Fruit fly (Drosophila melanogaster): ENCODE data around the gene CG7208.
A peak's percentile ranks its signal among the peaks of the same experiment; 100 is the strongest.

CG7208 gene

DNA sequence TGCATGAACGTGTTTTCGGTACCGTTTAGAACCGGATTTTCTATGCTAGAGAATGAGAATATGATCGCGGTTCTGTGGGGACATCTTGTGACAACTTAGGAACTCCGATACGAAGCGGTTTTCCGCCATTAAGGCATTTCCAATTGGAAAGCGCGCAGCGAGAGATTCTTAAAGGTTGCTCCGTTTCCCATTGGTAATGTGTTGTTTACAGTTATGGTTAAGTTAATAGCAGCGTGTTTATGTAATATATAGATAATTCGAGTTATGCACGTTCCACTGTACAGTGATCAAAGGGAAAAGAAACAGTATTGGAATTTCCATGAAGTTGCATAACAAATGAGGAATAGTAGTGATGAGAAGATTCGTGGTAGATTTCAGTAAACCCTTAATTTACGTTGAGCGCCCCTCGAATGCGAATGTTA, 16.6 kb downstream of the CG7208 start (continued):
- TF ChIP-seq Camta (GFP tag; optimal IDR thresholded peaks at IDR 0.05) (no peak), gsb-n (tag; optimal IDR thresholded peaks at IDR 0.05) (no peak), Sry-δ (GFP tag; optimal IDR thresholded peaks at IDR 0.05) (no peak), lmd (GFP tag; IDR thresholded peaks at IDR 0.05) (0 out of 2 replicates have a peak, but pooled peaks have one; percentile 14), sug (tag; optimal IDR thresholded peaks at IDR 0.05) (no peak), CG14050 (GFP tag; IDR thresholded peaks at IDR 0.05) (no peak), CG17186 (GFP tag; optimal IDR thresholded peaks at IDR 0.05) (no peak), kah (GFP tag; optimal IDR thresholded peaks at IDR 0.05) (no peak), Trl (optimal IDR thresholded peaks at IDR 0.05) (no peak), Trl (GFP tag; optimal IDR thresholded peaks at IDR 0.05) (no peak), CG12942 (GFP tag; optimal IDR thresholded peaks at IDR 0.05) (no peak), Ets65A (GFP tag) (no peak), Elba2 (GFP tag; optimal IDR thresholded peaks at IDR 0.05) (peak; percentile 61), CG2199 (GFP tag; IDR thresholded peaks at IDR 0.05) (peak; percentile 81; the same call in 2 of the 3 replicates), D19A (tag; optimal IDR thresholded peaks at IDR 0.05) (peak; percentile 14), CG43689 (GFP tag; IDR thresholded peaks at IDR 0.05) (no peak), CG4328 (GFP tag; optimal IDR thresholded peaks at IDR 0.05) (no peak), Pdp1 (GFP tag; optimal IDR thresholded peaks at IDR 0.05) (peak; percentile 10 to 87), sens (GFP tag) (peak; percentile 79), Drgx (GFP tag; IDR thresholded peaks at IDR 0.05) (0 out of 2 replicates have a peak, but pooled peaks have one; percentile 30), CG15479 (GFP tag; optimal IDR thresholded peaks at IDR 0.05) (no peak), CG18764 (GFP tag; optimal IDR thresholded peaks at IDR 0.05) (no peak), CG13894 (tag; optimal IDR thresholded peaks at IDR 0.05) (no peak), CG18011 (GFP tag; optimal IDR thresholded peaks at IDR 0.05) (no peak), CG8924 (tag; optimal IDR thresholded peaks at IDR 0.05) (no peak), CG12391 (tag; optimal IDR thresholded peaks at IDR 0.05) (peak; percentile 4), CG3065 (GFP tag; optimal IDR thresholded peaks at IDR 0.05) (no peak), CG3163 (GFP tag; optimal IDR thresholded peaks at IDR 0.05) (no peak), CrebB (tag; optimal IDR thresholded peaks at IDR 0.05) (no peak), CkIIα-i1 (GFP tag; IDR thresholded peaks at IDR 0.05) (no peak), CG10959 (GFP tag; IDR thresholded peaks at IDR 0.05) (no peak), Xrp1 (GFP tag; IDR thresholded peaks at IDR 0.05) (0 out of 2 replicates have a peak, but pooled peaks have one; percentile 13), seq (GFP tag; IDR thresholded peaks at IDR 0.05) (no peak), CG17359 (tag; optimal IDR thresholded peaks at IDR 0.05) (peak; percentile 22), CG6254 (GFP tag; optimal IDR thresholded peaks at IDR 0.05) (no peak), CG17568 (GFP tag; optimal IDR thresholded peaks at IDR 0.05) (no peak), nmo (GFP tag; optimal IDR thresholded peaks at IDR 0.05) (no peak), Fer3 (tag; optimal IDR thresholded peaks at IDR 0.05) (peak; percentile 21), CG34376 (GFP tag; optimal IDR thresholded peaks at IDR 0.05) (no peak), bbx (GFP tag; IDR thresholded peaks at IDR 0.05; ENCODE audit: partially characterized antibody) (no peak), stwl (tag; optimal IDR thresholded peaks at IDR 0.05) (no peak), chm (GFP tag; IDR thresholded peaks at IDR 0.05) (no peak), CG2678 (tag; optimal IDR thresholded peaks at IDR 0.05) (peak; percentile 13), insv (GFP tag; optimal IDR thresholded peaks at IDR 0.05) (peak; percentile 85 to 97), CG14965 (GFP tag; optimal IDR thresholded peaks at IDR 0.05; ENCODE audit: borderline replicate concordance) (no peak), mld (GFP tag; IDR thresholded peaks at IDR 0.05; ENCODE audit: partially characterized antibody) (no peak), CG14860 (GFP tag; IDR thresholded peaks at IDR 0.05; ENCODE audit: partially characterized antibody) (no peak), exex (tag; optimal IDR thresholded peaks at IDR 0.05) (no peak), sim (GFP tag; IDR thresholded peaks at IDR 0.05) (no peak), CG2120 (GFP tag; optimal IDR thresholded peaks at IDR 0.05) (peak; percentile 22), CG18599 (GFP tag; optimal IDR thresholded peaks at IDR 0.05) (peak; percentile 29)
